Worm (Caenorhabditis elegans): ENCODE results near the gene Y57G7A.2.

The Y57G7A.2 gene

DNA sequence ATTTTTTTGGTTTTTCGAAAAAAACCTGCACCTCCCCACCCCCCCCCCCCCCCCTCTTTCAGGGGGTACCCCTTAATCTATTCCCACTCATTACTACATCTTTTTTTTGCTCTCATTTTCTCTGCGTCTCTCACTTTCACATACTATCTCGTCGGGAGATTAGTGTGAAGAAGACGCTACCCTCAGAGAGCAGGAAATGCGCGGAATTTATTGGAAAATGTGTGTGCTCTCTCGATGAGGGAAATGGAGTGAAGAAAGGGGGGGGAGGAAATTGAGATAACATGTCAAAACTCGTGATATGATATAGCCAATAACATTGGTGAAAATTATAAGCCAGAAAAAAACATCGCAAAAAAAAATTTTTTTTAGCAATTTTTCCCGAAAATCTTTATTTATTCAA, 29.7 kb downstream of the Y57G7A.2 start:
- TF ChIP-seq dao-5 (tag; optimal IDR thresholded peaks at IDR 0.05) (no peak), him-1 (tag; optimal IDR thresholded peaks at IDR 0.05) (no peak), W03F9.2 (tag; optimal IDR thresholded peaks at IDR 0.05) (no peak)

DNA sequence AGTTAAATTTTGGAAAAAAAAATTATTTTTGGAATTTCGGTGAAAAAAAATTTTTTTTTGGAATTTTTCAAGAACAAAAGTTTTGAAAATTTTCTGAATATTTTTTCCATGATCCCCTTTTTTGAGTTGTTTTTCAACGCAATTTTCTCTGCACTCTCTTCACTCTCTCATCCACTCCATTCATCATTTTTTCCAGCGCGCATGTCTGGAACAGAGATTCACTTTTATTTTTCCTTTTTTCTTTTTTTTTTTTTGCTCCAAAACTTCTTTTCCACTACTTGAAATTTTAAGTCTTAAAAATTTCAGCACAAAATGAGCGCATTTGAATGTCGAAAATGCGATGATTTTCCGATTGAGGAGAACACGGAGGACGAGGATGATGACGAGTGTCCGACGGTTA, 30.8 kb downstream of the Y57G7A.2 start, which contains the start of gene jip-1:
TSS of gene jip-1 (plus strand) at position 301 of the 400 bp plus-strand sequence.
- no peak for TF ChIP-seq W03F9.2 (tag; optimal IDR thresholded peaks at IDR 0.05)
- TF ChIP-seq him-1 (tag; optimal IDR thresholded peaks at IDR 0.05): no peak
- no peak for TF ChIP-seq dao-5 (tag; optimal IDR thresholded peaks at IDR 0.05)

DNA sequence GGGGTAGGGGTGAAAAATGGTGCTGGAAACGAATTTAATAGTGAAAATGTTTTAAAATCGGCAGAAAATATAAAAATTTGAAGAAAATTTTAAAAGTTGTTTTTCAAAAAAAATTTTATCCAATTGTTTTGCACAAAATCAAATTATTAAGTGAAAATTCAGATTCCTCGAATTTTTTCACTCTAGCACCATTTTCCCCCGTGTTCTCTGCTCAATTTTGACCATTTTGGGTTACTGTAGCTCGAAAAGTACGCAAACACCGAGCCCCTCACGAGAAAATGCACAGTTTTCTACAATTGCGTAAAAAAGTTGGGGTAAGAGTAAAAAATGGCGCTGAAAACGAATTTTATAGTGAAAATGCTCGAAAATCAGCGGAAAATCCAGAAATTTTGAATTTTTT, 34.0 kb downstream of the Y57G7A.2 start:
- TF ChIP-seq him-1 (tag; optimal IDR thresholded peaks at IDR 0.05) (no peak), dao-5 (tag; optimal IDR thresholded peaks at IDR 0.05) (no peak), W03F9.2 (tag; optimal IDR thresholded peaks at IDR 0.05) (no peak)

DNA sequence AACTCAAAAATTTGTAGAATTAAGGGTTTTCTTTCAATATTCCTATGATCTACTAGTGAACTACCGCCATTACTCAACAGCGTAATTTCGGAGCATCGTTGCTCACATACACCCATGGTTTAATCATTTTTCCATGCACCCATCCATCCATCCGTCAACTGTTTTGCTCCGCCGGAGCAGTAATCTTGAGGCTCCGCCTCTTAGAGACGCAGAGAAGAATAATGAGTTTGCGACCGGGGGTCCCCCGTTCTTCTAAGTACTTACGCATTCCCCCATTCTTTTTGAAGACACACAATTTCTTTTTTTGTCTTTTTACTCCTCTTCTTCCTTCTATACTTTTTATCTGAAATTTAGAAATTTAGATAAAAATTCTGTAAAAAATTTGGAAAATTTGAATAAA, 42.3 kb downstream of the Y57G7A.2 start:
- TF ChIP-seq dao-5 (tag; optimal IDR thresholded peaks at IDR 0.05) (no peak), him-1 (tag; optimal IDR thresholded peaks at IDR 0.05) (peak; percentile 19)

DNA sequence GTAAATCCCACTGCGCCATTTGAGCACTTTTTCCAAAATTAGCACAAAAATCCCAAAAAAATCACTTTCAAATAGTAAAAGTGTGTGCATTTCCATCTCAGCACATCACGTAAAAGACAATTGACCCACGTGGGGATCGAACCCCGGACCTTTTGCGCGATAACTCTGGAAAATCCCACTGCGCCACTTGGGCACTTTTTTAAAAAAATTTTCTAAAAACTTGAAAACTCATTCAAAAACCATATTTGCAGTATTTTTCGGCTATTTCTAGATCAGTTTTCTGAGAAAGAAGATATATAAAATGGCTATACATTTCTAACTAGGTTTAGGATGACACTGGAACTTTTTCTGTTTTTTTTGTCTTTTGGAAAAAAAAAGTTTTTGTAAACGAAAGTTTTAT, 44.2 kb downstream of the Y57G7A.2 start:
- TF ChIP-seq dao-5 (tag; optimal IDR thresholded peaks at IDR 0.05) (no peak), him-1 (tag; optimal IDR thresholded peaks at IDR 0.05) (no peak), W03F9.2 (tag; optimal IDR thresholded peaks at IDR 0.05) (no peak)

DNA sequence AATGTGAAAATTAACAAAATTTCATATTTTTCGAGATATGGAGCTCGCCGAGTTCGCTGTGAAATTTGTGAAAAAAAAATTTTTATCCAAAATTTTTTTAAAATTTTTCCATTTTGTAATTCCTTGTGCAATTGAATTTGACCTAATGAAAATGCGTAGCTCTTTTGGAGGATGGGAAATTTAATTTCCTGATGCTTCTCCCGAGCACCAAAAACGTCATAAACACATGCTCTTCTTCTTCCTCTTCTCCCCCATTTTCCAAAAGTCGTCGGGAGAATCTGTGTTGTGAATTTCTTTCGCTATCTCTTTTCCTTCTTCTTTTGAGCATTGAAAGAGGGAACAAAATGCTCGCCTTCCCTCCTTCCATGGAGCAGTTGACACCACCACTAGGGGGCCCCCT, 45.5 kb downstream of the Y57G7A.2 start:
- no peak for TF ChIP-seq dao-5 (tag; optimal IDR thresholded peaks at IDR 0.05)
- TF ChIP-seq him-1 (tag; optimal IDR thresholded peaks at IDR 0.05): peak; percentile 15

DNA sequence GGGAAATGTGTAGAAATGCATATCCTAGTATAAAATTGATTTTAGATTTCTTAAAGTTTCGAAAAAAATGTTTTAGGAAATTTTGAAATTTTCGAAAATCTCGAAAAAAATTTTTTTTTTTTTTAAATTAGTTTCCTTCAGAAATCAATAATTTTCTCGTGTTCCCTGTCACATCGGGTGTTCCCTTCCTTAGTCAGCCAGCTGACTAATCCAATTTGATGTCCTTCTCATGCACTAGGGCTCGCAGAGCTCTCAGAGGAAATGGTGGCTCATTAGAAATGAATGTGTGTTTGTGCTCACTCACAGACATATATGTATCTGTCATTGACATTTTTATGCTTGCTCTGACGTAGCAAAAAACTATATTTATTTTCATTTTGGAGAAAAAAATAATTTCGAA, 47.9 kb downstream of the Y57G7A.2 start:
- TF ChIP-seq dao-5 (tag; optimal IDR thresholded peaks at IDR 0.05) (no peak), W03F9.2 (tag; optimal IDR thresholded peaks at IDR 0.05) (no peak), him-1 (tag; optimal IDR thresholded peaks at IDR 0.05) (no peak)

DNA sequence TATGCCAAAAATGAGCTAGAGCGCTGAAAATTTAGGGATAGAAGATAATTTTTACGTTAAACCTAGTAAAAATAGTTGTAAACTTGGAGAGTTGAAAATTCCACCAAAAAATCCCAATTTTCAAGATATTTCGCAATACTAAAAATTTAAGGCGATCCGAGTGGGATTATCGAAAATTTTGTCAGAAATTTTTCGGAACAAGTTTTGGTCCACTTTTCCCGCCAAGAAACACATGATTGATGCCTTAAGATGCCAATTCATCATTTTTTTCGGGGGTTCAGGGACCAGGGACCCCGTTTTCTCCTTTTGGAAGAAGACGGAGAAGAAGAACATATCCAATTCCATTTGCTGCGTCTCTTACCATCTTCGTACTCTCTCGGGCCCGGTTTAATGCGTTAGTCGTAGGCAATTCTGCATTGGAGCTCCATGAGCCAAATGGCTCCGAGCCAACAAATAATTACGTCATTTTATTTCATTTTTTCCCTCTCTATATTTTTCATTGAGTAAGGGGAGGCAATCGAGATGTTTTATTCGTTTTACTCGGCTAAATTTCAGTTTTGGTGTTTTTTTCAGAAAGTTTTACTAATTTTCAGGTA, 48.7 kb downstream of the Y57G7A.2 start:
- TF ChIP-seq dao-5 (tag; optimal IDR thresholded peaks at IDR 0.05) (no peak), W03F9.2 (tag; optimal IDR thresholded peaks at IDR 0.05) (no peak), him-1 (tag; optimal IDR thresholded peaks at IDR 0.05) (peak; percentile 35)
